Worm (Caenorhabditis elegans) whole organism, mixed stage, embryonic: Measurements from ENCODE around the gene E02A10.4.

ENCODE experiments used
- M03D4.4 ChIP-seq: sonication (generic microtip); optimal IDR thresholded peaks from 2 replicates; lab custom pipeline; 2017; ENCODE audit warnings: mild to moderate bottlenecking, missing genetic modification characterization, missing compliant biosample characterization
- bed-3 ChIP-seq: fragments of 200-800 bp; sonication (Bioruptor generic); optimal IDR thresholded peaks from 3 replicates; lab custom pipeline; 2018; ENCODE audit warnings: mild to moderate bottlenecking, missing genetic modification characterization, moderate library complexity, missing compliant biosample characterization
- blmp-1 ChIP-seq: fragments of 150-350 bp; optimal IDR thresholded peaks from 2 replicates; lab custom pipeline; 2014; ENCODE audit warnings: missing biosample characterization, missing genetic modification characterization
- ceh-39 ChIP-seq: fragments of 150-350 bp; optimal IDR thresholded peaks from 2 replicates; lab custom pipeline; 2014; ENCODE audit warnings: missing biosample characterization, missing genetic modification characterization
- ceh-83 ChIP-seq: fragments of 200-800 bp; sonication (Bioruptor generic); optimal IDR thresholded peaks from 2 replicates; lab custom pipeline; 2018; ENCODE audit warnings: mild to moderate bottlenecking, missing genetic modification characterization, missing compliant biosample characterization
- ces-1 ChIP-seq: fragments of 150-350 bp; optimal IDR thresholded peaks from 2 replicates; lab custom pipeline; 2014; ENCODE audit warnings: missing biosample characterization, missing genetic modification reagents, missing genetic modification characterization
- cnd-1 ChIP-seq: fragments of 200-800 bp; sonication (Bioruptor generic); optimal IDR thresholded peaks from 2 replicates; lab custom pipeline; 2018; ENCODE audit warnings: mild to moderate bottlenecking, missing genetic modification characterization, missing compliant biosample characterization
- drap-1 ChIP-seq: fragments of 200-800 bp; sonication (Bioruptor generic); optimal IDR thresholded peaks from 3 replicates; lab custom pipeline; 2018; ENCODE audit warnings: mild to moderate bottlenecking, missing genetic modification characterization, missing compliant biosample characterization
- elt-1 ChIP-seq: sonication (generic microtip); optimal IDR thresholded peaks from 2 replicates; lab custom pipeline; 2017; ENCODE audit warnings: missing genetic modification characterization, mild to moderate bottlenecking, missing compliant biosample characterization, antibody characterized with exemption, moderate library complexity, borderline replicate concordance; ENCODE audit not compliant: insufficient read depth
- elt-3 ChIP-seq: fragments of 150-350 bp; optimal IDR thresholded peaks from 2 replicates; lab custom pipeline; 2014; ENCODE audit warnings: missing biosample characterization, missing genetic modification characterization
- flh-1 ChIP-seq: fragments of 200-800 bp; sonication (Bioruptor generic); optimal IDR thresholded peaks from 2 replicates; lab custom pipeline; 2018; ENCODE audit warnings: mild to moderate bottlenecking, missing genetic modification characterization, moderate library complexity, missing compliant biosample characterization
- ham-2 ChIP-seq: fragments of 200-800 bp; sonication (Bioruptor generic); optimal IDR thresholded peaks from 2 replicates; lab custom pipeline; 2018; ENCODE audit warnings: mild to moderate bottlenecking, missing genetic modification characterization, missing compliant biosample characterization
- lin-32 ChIP-seq: fragments of 200-800 bp; sonication (Bioruptor generic); optimal IDR thresholded peaks from 2 replicates; lab custom pipeline; 2018; ENCODE audit warnings: mild to moderate bottlenecking, missing genetic modification characterization, missing compliant biosample characterization
- lsy-2 ChIP-seq: fragments of 150-350 bp; optimal IDR thresholded peaks from 2 replicates; lab custom pipeline; 2014; ENCODE audit warnings: missing biosample characterization, missing genetic modification characterization
- mab-5 ChIP-seq: fragments of 150-350 bp; optimal IDR thresholded peaks from 2 replicates; lab custom pipeline; 2014; ENCODE audit warnings: missing biosample characterization, missing genetic modification characterization
- mls-2 ChIP-seq: sonication (generic microtip); optimal IDR thresholded peaks from 2 replicates; lab custom pipeline; 2016; ENCODE audit warnings: mild to moderate bottlenecking, missing genetic modification characterization, moderate library complexity, missing compliant biosample characterization
- nhr-12 ChIP-seq: fragments of 150-350 bp; optimal IDR thresholded peaks from 2 replicates; lab custom pipeline; 2014; ENCODE audit warnings: missing biosample characterization, missing genetic modification characterization
- nhr-2 ChIP-seq: fragments of 150-350 bp; optimal IDR thresholded peaks from 2 replicates; lab custom pipeline; 2014; ENCODE audit warnings: missing biosample characterization, missing genetic modification characterization
- nhr-237 ChIP-seq: fragments of 150-350 bp; optimal IDR thresholded peaks from 2 replicates; lab custom pipeline; 2014; ENCODE audit warnings: missing biosample characterization, missing genetic modification characterization
- nhr-76 ChIP-seq: sonication (generic microtip); optimal IDR thresholded peaks from 2 replicates; lab custom pipeline; 2017; ENCODE audit warnings: missing biosample characterization, missing genetic modification characterization
- pha-4 ChIP-seq: fragments of 150-350 bp; optimal IDR thresholded peaks from 2 replicates; lab custom pipeline; 2018; ENCODE audit warnings: missing biosample characterization, missing genetic modification reagents, missing genetic modification characterization
- sem-2 ChIP-seq: fragments of 200-800 bp; sonication (Bioruptor generic); optimal IDR thresholded peaks from 2 replicates; lab custom pipeline; 2018; ENCODE audit warnings: mild to moderate bottlenecking, missing genetic modification characterization, missing compliant biosample characterization
- snpc-4 ChIP-seq: fragments of 150-350 bp; optimal IDR thresholded peaks from 2 replicates; lab custom pipeline; 2014; ENCODE audit warnings: missing biosample characterization, missing genetic modification characterization
- sptf-1 ChIP-seq: sonication (generic microtip); optimal IDR thresholded peaks from 2 replicates; lab custom pipeline; 2017; ENCODE audit warnings: mild to moderate bottlenecking, missing genetic modification characterization, moderate library complexity, missing compliant biosample characterization
- tbx-8 ChIP-seq: fragments of 200-800 bp; sonication (Bioruptor generic); optimal IDR thresholded peaks from 2 replicates; lab custom pipeline; 2018; ENCODE audit warnings: mild to moderate bottlenecking, missing genetic modification characterization, moderate library complexity, missing compliant biosample characterization
- unc-120 ChIP-seq: sonication (generic microtip); optimal IDR thresholded peaks from 2 replicates; lab custom pipeline; 2017; ENCODE audit warnings: missing genetic modification characterization, missing compliant biosample characterization; ENCODE audit not compliant: poor library complexity, severe bottlenecking
- unc-39 ChIP-seq: fragments of 150-350 bp; optimal IDR thresholded peaks from 2 replicates; lab custom pipeline; 2014; ENCODE audit warnings: missing biosample characterization, missing genetic modification characterization
- unc-62 ChIP-seq: fragments of 150-350 bp; optimal IDR thresholded peaks from 2 replicates; lab custom pipeline; 2014; ENCODE audit warnings: missing biosample characterization, missing genetic modification reagents, missing genetic modification characterization
- zip-8 ChIP-seq: fragments of 150-350 bp; optimal IDR thresholded peaks from 2 replicates; lab custom pipeline; 2014; ENCODE audit warnings: missing biosample characterization, missing genetic modification characterization
- ztf-11 ChIP-seq: fragments of 150-350 bp; optimal IDR thresholded peaks from 2 replicates; lab custom pipeline; 2014; ENCODE audit warnings: missing biosample characterization, missing genetic modification characterization

E02A10.4 gene

ce11 chrV:12550755-12551154 is 17.0 kb downstream of the E02A10.4 start:
- TF ChIP-seq nhr-12 (no peak), bed-3 (GFP tag; lab: Kevin White, UChicago) (no peak), cnd-1 (no peak), ztf-11 (tag; lab: Kevin White, UChicago) (no peak), ces-1 (GFP tag; lab: Kevin White, UChicago) (no peak), lsy-2 (tag; lab: Kevin White, UChicago) (no peak), zip-8 (no peak), unc-39 (no peak), nhr-76 (tag; lab: Kevin White, UChicago) (no peak), sptf-1 (tag; lab: Kevin White, UChicago) (no peak), nhr-2 (tag; lab: Kevin White, UChicago) (no peak), drap-1 (no peak), ceh-83 (no peak), sem-2 (no peak), blmp-1 (tag; lab: Kevin White, UChicago) (no peak), snpc-4 (tag; lab: Kevin White, UChicago) (no peak), pha-4 (tag; lab: Kevin White, UChicago) (no peak)

ce11 chrV:12550036-12550626 is 17.6 kb downstream of the E02A10.4 start, which contains the start of gene F45D3.3:
F45D3.3 (minus strand) TSS chrV:12550385.
- TF ChIP-seq bed-3 (GFP tag; lab: Kevin White, UChicago) (no peak), sptf-1 (tag; lab: Kevin White, UChicago) (no peak), nhr-76 (tag; lab: Kevin White, UChicago) (no peak), nhr-237 (no peak), nhr-2 (tag; lab: Kevin White, UChicago) (no peak), mls-2 (tag; lab: Kevin White, UChicago) (no peak), lsy-2 (tag; lab: Kevin White, UChicago) (no peak), lin-32 (no peak), snpc-4 (tag; lab: Kevin White, UChicago) (no peak), tbx-8 (GFP tag; lab: Kevin White, UChicago) (no peak), elt-1 (tag; lab: Kevin White, UChicago) (no peak), pha-4 (tag; lab: Kevin White, UChicago) (no peak), ztf-11 (tag; lab: Kevin White, UChicago) (no peak), mab-5 (tag; lab: Kevin White, UChicago) (no peak), drap-1 (no peak), cnd-1 (no peak)

ce11 chrV:12549604-12550003 is 18.1 kb downstream of the E02A10.4 start:
- TF ChIP-seq M03D4.4 (tag; lab: Kevin White, UChicago) (no peak), unc-120 (tag; lab: Kevin White, UChicago) (no peak), nhr-76 (tag; lab: Kevin White, UChicago) (no peak), lin-32 (no peak), drap-1 (no peak), unc-39 (no peak), ceh-39 (tag; lab: Kevin White, UChicago) (no peak), ztf-11 (tag; lab: Kevin White, UChicago) (no peak), zip-8 (no peak), mab-5 (tag; lab: Kevin White, UChicago) (no peak)

- TF ChIP-seq blmp-1 (tag; lab: Kevin White, UChicago) (no peak), pha-4 (tag; lab: Kevin White, UChicago) (no peak)
Observed at ce11 chrV:12548830-12549229, 18.9 kb downstream of the E02A10.4 start.

ce11 chrV:12542683-12543319 is 24.9 kb downstream of the E02A10.4 start:
- TF ChIP-seq mab-5 (tag; lab: Kevin White, UChicago), result no peak
- TF ChIP-seq ces-1 (GFP tag; lab: Kevin White, UChicago), result no peak
- TF ChIP-seq nhr-12, result no peak
- TF ChIP-seq unc-120 (tag; lab: Kevin White, UChicago), result no peak
- no peak for TF ChIP-seq blmp-1 (tag; lab: Kevin White, UChicago)
- no peak for TF ChIP-seq sptf-1 (tag; lab: Kevin White, UChicago)
- TF ChIP-seq nhr-2 (tag; lab: Kevin White, UChicago), result no peak
- no peak for TF ChIP-seq tbx-8 (GFP tag; lab: Kevin White, UChicago)
- no peak for TF ChIP-seq unc-62
- TF ChIP-seq ham-2 (GFP tag; lab: Kevin White, UChicago), result no peak
- no peak for TF ChIP-seq snpc-4 (tag; lab: Kevin White, UChicago)
- TF ChIP-seq nhr-76 (tag; lab: Kevin White, UChicago), result no peak
- no peak for TF ChIP-seq mls-2 (tag; lab: Kevin White, UChicago)
- no peak for TF ChIP-seq nhr-237
- TF ChIP-seq sem-2, result no peak
- no peak for TF ChIP-seq drap-1
- no peak for TF ChIP-seq flh-1 (GFP tag; lab: Kevin White, UChicago)
- no peak for TF ChIP-seq elt-3
